Fruit fly (Drosophila melanogaster) whole organism, pupa: ENCODE measurements around the gene mtgo.

Source experiments
- CG10348 ChIP-seq: fragments of 200-800 bp; sonication (Bioruptor generic); IDR thresholded peaks from 2 replicates; pipeline ENCODE4 v1.3.6; 2022; ENCODE audit warnings: missing biosample characterization, missing genetic modification characterization
- CG12605 ChIP-seq: fragments of 200-800 bp; sonication (Bioruptor generic); IDR thresholded peaks from 2 replicates; pipeline ENCODE4 v1.3.6; 2022; ENCODE audit warnings: missing biosample characterization, missing genetic modification characterization
- CG13204 ChIP-seq: fragments of 200-800 bp; sonication (Bioruptor generic); optimal IDR thresholded peaks from 2 replicates; lab custom pipeline; 2018; ENCODE audit warnings: missing biosample characterization, mild to moderate bottlenecking, missing genetic modification characterization, moderate library complexity
- CG14655 ChIP-seq: fragments of 200-800 bp; sonication (Bioruptor generic); optimal IDR thresholded peaks from 3 replicates; lab custom pipeline; 2017; ENCODE audit warnings: mild to moderate bottlenecking, missing biosample characterization, missing genetic modification reagents, missing genetic modification characterization
- CG15710 ChIP-seq: fragments of 200-800 bp; sonication (Bioruptor generic); optimal IDR thresholded peaks from 2 replicates; lab custom pipeline; 2018; ENCODE audit warnings: missing biosample characterization, mild to moderate bottlenecking, missing genetic modification characterization, moderate library complexity
- CG8159 ChIP-seq: fragments of 200-800 bp; sonication (Bioruptor generic); optimal IDR thresholded peaks from 3 replicates; lab custom pipeline; 2018; ENCODE audit warnings: missing biosample characterization, mild to moderate bottlenecking, missing genetic modification characterization, moderate library complexity
- CG9948 ChIP-seq: fragments of 200-800 bp; sonication (Bioruptor generic); optimal IDR thresholded peaks from 2 replicates; lab custom pipeline; 2018; ENCODE audit warnings: missing biosample characterization, mild to moderate bottlenecking, missing genetic modification characterization, moderate library complexity
- D1 ChIP-seq: fragments of 200-800 bp; sonication (Bioruptor generic); optimal IDR thresholded peaks from 2 replicates; lab custom pipeline; 2018; ENCODE audit warnings: missing biosample characterization, mild to moderate bottlenecking, missing genetic modification characterization, moderate library complexity
- Pif1B ChIP-seq: fragments of 200-800 bp; sonication (Bioruptor generic); optimal IDR thresholded peaks from 3 replicates; lab custom pipeline; 2016; ENCODE audit warnings: missing biosample characterization, missing genetic modification characterization

DNA sequence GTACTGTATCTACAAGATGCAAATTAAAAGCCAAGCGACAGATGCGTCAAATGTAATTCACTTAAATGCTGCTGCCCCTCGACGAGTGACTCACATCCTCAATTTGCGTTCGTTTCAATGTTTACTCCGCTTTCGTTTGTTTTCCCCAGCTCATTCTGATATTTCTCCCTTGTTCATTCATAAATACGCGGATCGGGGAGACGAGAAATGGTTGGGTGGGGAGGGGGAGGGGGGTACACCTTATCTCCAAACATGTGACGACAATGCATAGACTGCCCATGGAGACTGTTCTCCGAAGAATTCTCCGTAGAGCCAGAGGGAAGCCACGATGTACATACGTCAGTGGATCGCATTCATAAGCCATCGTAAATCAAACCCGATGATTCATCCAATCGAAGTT is 92.5 kb downstream of the mtgo start:
- TF ChIP-seq CG15710 (tag; lab: Kevin White, UChicago) (no peak), D1 (tag; lab: Kevin White, UChicago) (no peak), CG10348 (no peak), Pif1B (GFP tag; lab: Kevin White, UChicago) (no peak), CG14655 (no peak), CG9948 (tag; lab: Kevin White, UChicago) (no peak), CG8159 (tag; lab: Kevin White, UChicago) (no peak), CG13204 (GFP tag; lab: Kevin White, UChicago) (no peak), CG12605 (GFP tag; lab: Robert Waterston, UW) (no peak)
